Worm (Caenorhabditis elegans): ENCODE results near the gene C54E10.11.
"Not testable (repeated sequence)": the region's sequence is repeated elsewhere in the genome, so short reads cannot be mapped to it uniquely, and the experiment has no call there.

DNA sequence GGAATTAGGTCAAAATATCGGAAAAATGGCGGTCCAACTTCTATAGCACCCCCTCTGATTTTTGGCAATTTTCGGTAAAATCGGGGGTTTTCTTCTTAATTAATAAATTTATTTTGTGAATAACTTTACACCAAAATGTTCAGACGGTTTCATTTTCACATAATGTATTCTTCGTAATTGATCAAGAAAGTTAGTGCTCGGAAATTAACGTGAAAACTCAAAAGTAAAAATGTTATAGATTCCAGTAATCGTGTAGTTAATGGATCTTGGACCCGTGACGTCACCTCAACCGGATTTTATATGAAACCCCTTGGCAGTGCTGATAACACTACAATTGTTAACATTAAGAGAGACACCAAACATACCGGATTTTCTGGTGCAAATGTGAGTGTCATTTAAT lies 39.9 kb downstream of the C54E10.11 start, which contains the start of gene F11D11.22:
- not testable (repeated sequence) for TF ChIP-seq unc-62 (GFP tag; optimal IDR thresholded peaks at IDR 0.05); lin-13 (tag; optimal IDR thresholded peaks at IDR 0.05); blmp-1 (tag; optimal IDR thresholded peaks at IDR 0.05); mab-5 (tag; optimal IDR thresholded peaks at IDR 0.05)
